Worm (Caenorhabditis elegans) whole organism, L4/young adult: ENCODE results near the gene col-99.

Experiments used
- W03F9.2 ChIP-seq: fragments of 150-350 bp; optimal IDR thresholded peaks from 2 replicates; lab custom pipeline; 2014; ENCODE audit warnings: missing biosample characterization, missing genetic modification characterization
- him-1 ChIP-seq: sonication (generic microtip); optimal IDR thresholded peaks from 2 replicates; lab custom pipeline; 2016; ENCODE audit warnings: missing genotype, missing genetic modification reagents, missing genetic modification characterization, missing compliant biosample characterization

DNA sequence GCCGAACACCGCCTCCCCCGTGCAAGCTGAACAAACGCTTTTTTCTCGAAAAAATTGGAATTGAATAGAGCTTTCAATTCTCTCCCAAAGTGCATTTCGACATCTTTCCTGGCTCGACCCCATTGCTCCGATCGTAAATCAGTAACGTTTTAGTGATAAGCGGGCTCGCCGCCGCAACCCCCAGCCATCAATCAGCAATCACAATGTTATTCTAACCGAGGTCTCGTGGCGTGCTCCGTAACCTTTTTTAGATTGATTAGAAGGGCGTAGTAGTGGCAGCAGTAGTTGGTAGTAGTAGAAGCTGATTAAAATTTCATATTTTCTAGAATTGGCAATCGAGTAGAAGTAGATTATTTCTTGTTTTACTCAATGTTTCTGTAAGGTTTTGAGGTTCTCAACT lies 39.6 kb upstream of the col-99 start:
- TF ChIP-seq him-1 (tag; lab: Kevin White, UChicago), result no peak
- TF ChIP-seq W03F9.2 (tag; lab: Kevin White, UChicago), result no peak
